Worm (Caenorhabditis elegans): ENCODE measurements around the gene cpd-2.

cpd-2 gene

DNA sequence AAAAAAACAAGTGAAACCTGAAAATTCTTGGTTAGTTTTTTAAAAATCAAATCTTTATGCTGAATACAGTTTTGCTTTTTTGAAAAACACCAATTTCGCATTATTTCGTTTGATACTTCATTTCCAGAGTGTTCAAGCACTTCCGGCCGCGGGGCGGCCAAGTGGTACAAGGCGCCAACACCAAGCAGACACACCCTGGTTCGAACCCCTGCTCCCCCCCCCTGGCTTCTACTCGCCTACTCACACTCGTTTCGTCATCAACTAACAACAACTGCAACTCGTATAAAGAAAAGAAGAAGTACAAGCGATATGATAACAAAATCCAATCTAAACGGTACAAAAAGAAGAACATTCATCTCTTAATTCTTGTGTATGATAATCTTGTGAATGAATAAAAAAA is 46.9 kb upstream of the cpd-2 start (continued):
- TF ChIP-seq lsy-27 (tag; optimal IDR thresholded peaks at IDR 0.05; ENCODE audit: borderline replicate concordance, insufficient read depth) (no peak), chd-7 (tag; optimal IDR thresholded peaks at IDR 0.05) (no peak), atf-7 (tag; optimal IDR thresholded peaks at IDR 0.05) (no peak), tlf-1 (GFP tag; optimal IDR thresholded peaks at IDR 0.05) (no peak), dox-1 (GFP tag; IDR thresholded peaks at IDR 0.05) (no peak), attf-6 (GFP tag; IDR thresholded peaks at IDR 0.05) (no peak), madf-6 (GFP tag; IDR thresholded peaks at IDR 0.05) (0 out of 2 replicates have a peak, but pooled peaks have one; percentile 26), cebp-1 (GFP tag; IDR thresholded peaks at IDR 0.05) (no peak), cebp-1 (tag; optimal IDR thresholded peaks at IDR 0.05) (no peak), F23B12.7 (tag; optimal IDR thresholded peaks at IDR 0.05; ENCODE audit: insufficient read depth) (no peak), hlh-12 (tag; optimal IDR thresholded peaks at IDR 0.05) (no peak)

DNA sequence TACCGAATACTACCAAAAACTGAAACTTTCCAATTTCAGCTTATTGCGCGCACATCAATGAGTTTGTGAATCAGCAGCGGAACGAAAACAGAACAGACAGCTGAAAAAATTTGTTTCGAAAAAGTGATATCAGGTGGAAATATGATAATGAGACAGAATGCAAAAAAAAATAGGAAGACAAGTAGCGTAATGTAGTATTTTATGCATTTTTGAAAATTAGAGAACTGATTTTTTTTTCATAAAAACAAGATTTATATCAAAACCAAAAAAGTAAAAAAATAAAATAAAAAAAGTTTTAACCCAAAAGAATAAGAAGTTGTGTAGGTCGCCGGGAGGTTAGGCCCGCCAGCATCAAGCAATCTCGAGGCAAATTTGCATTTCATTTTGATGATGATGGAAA is 43.1 kb upstream of the cpd-2 start, which contains the start of gene C09G1.4:
TSS of gene C09G1.4 (minus strand) at position 101 of the 400 bp plus-strand sequence.
- TF ChIP-seq Y67H2A.10 (GFP tag; conservative IDR thresholded peaks at IDR 0.05) (no peak), C06A6.2 (GFP tag; conservative IDR thresholded peaks at IDR 0.05) (no peak), bed-1 (GFP tag; IDR thresholded peaks at IDR 0.05) (no peak), F22D6.2 (tag; optimal IDR thresholded peaks at IDR 0.05) (no peak), madf-10 (tag; optimal IDR thresholded peaks at IDR 0.05) (no peak), hrde-1 (tag; optimal IDR thresholded peaks at IDR 0.05; ENCODE audit: borderline replicate concordance) (no peak), ztf-25 (GFP tag; IDR thresholded peaks at IDR 0.05) (no peak), snpc-3.4 (tag; optimal IDR thresholded peaks at IDR 0.05) (no peak), lsy-27 (tag; optimal IDR thresholded peaks at IDR 0.05; ENCODE audit: borderline replicate concordance, insufficient read depth) (no peak), F23B12.7 (tag; optimal IDR thresholded peaks at IDR 0.05; ENCODE audit: insufficient read depth) (no peak), C17E4.6 (GFP tag; IDR thresholded peaks at IDR 0.05) (no peak), ekl-4 (GFP tag; IDR thresholded peaks at IDR 0.05) (no peak), tbp1 (GFP tag; optimal IDR thresholded peaks at IDR 0.05) (no peak), F33H1.4 (GFP tag; IDR thresholded peaks at IDR 0.05) (no peak), dpff-1 (tag; optimal IDR thresholded peaks at IDR 0.05) (no peak), sea-2 (GFP tag; IDR thresholded peaks at IDR 0.05) (no peak), him-1 (tag; optimal IDR thresholded peaks at IDR 0.05) (no peak), hmg-1.2 (GFP tag; IDR thresholded peaks at IDR 0.05) (no peak)

DNA sequence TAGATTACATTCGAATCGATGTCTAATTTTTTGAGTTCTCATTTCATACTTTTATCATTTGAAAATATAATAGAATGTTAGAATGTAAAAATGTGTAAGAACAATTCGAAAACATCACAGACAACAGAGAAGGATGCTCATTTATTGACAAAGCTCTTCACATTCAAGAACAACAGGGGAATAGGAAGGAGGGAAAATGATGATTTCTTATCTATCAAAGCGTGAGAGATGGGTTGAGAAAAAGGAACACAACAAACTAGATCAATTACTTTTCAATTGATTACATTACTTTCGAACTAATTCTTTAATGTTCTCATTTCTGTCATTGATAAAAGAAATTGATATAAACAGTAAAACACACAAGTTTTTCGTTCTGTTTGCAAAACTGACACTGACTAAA is 32.9 kb upstream of the cpd-2 start, which contains the start of the genes VB0395L.1 and nhx-1:
TSS of gene VB0395L.1 (minus strand) at position 186 of the 400 bp plus-strand sequence.
TSS of gene nhx-1 (plus strand) at position 326 of the 400 bp plus-strand sequence.
- TF ChIP-seq lin-26 (GFP tag; IDR thresholded peaks at IDR 0.05) (no peak), Y67H2A.10 (GFP tag; conservative IDR thresholded peaks at IDR 0.05) (no peak), tbx-9 (tag; optimal IDR thresholded peaks at IDR 0.05; ENCODE audit: borderline replicate concordance) (no peak), ccch-3 (GFP tag; optimal IDR thresholded peaks at IDR 0.05) (no peak), F52B5.7 (tag; optimal IDR thresholded peaks at IDR 0.05) (no peak), F39B2.1 (GFP tag; IDR thresholded peaks at IDR 0.05) (no peak), nhr-179 (tag; optimal IDR thresholded peaks at IDR 0.05) (no peak), nfya-1 (tag; optimal IDR thresholded peaks at IDR 0.05; ENCODE audit: borderline replicate concordance, insufficient read depth) (no peak), lag-1 (GFP tag; IDR thresholded peaks at IDR 0.05) (no peak), ceh-100 (GFP tag; IDR thresholded peaks at IDR 0.05) (no peak), ceh-40 (GFP tag; IDR thresholded peaks at IDR 0.05) (no peak), ceh-91 (GFP tag; IDR thresholded peaks at IDR 0.05) (no peak), egl-18 (GFP tag; IDR thresholded peaks at IDR 0.05) (no peak), bed-1 (GFP tag; IDR thresholded peaks at IDR 0.05) (no peak)
